Fruit fly (Drosophila melanogaster): ENCODE measurements around the gene CG9915.

The CG9915 gene

dm6 chrX:16335107-16335642 is 22.2 kb upstream of the CG9915 start (continued):
- TF ChIP-seq CG15336 (GFP tag; IDR thresholded peaks at IDR 0.05) (peak; percentile 86), CG34406 (GFP tag; optimal IDR thresholded peaks at IDR 0.05) (peak; percentile 71), net (GFP tag; optimal IDR thresholded peaks at IDR 0.05) (peak; percentile 84), lz (GFP tag; optimal IDR thresholded peaks at IDR 0.05) (peak; percentile 77), CG32006 (GFP tag; optimal IDR thresholded peaks at IDR 0.05) (peak; percentile 81), Eip78C (GFP tag) (peak; percentile 91), CG3919 (GFP tag; optimal IDR thresholded peaks at IDR 0.05) (peak; percentile 84), fkh (GFP tag; optimal IDR thresholded peaks at IDR 0.05) (peak; percentile 59), ss (GFP tag; optimal IDR thresholded peaks at IDR 0.05) (peak; percentile 25 to 62), CG8319 (GFP tag; optimal IDR thresholded peaks at IDR 0.05) (peak; percentile 62), esn (GFP tag; optimal IDR thresholded peaks at IDR 0.05) (peak; percentile 80), dsx (GFP tag; optimal IDR thresholded peaks at IDR 0.05; ENCODE audit: poor library complexity, severe bottlenecking) (peak; percentile 62), Sox14 (GFP tag; optimal IDR thresholded peaks at IDR 0.05) (peak; percentile 79), Sox102F (GFP tag; optimal IDR thresholded peaks at IDR 0.05) (peak; percentile 80), Gug (GFP tag; IDR thresholded peaks at IDR 0.05) (peak; percentile 78), svp (GFP tag) (peak; percentile 86), CG10631 (GFP tag; optimal IDR thresholded peaks at IDR 0.05) (peak; percentile 70), Smox (GFP tag; optimal IDR thresholded peaks at IDR 0.05) (peak; percentile 73), Eip93F (GFP tag; optimal IDR thresholded peaks at IDR 0.05) (peak; percentile 20), Ets21C (GFP tag; optimal IDR thresholded peaks at IDR 0.05) (peak; percentile 70), pdm3 (GFP tag; optimal IDR thresholded peaks at IDR 0.05) (peak; percentile 84), CG16779 (tag; optimal IDR thresholded peaks at IDR 0.05) (peak; percentile 51), CG1621 (tag; optimal IDR thresholded peaks at IDR 0.05) (no peak)

- TF ChIP-seq svp (GFP tag) (peak; percentile 51), spab (GFP tag; optimal IDR thresholded peaks at IDR 0.05) (no peak)
Observed at dm6 chrX:16334251-16334860, 21.4 kb upstream of the CG9915 start.

dm6 chrX:16333434-16334141 is 20.6 kb upstream of the CG9915 start, which contains the start of the genes CG9921 and Dsp1:
TSS of gene CG9921 (minus strand) at chrX:16333600.
TSS of gene Dsp1 (plus strand) at chrX:16333612.
- TF ChIP-seq Sox102F (GFP tag; optimal IDR thresholded peaks at IDR 0.05) (peak; percentile 17), Blimp-1 (GFP tag; optimal IDR thresholded peaks at IDR 0.05) (no peak), CG32006 (GFP tag; optimal IDR thresholded peaks at IDR 0.05) (peak; percentile 10), ss (GFP tag; optimal IDR thresholded peaks at IDR 0.05) (no peak), Ets96B (tag; optimal IDR thresholded peaks at IDR 0.05) (no peak), CG6854 (GFP tag; optimal IDR thresholded peaks at IDR 0.05) (peak; percentile 13), Lpt (GFP tag; optimal IDR thresholded peaks at IDR 0.05) (no peak), CG10669 (GFP tag; optimal IDR thresholded peaks at IDR 0.05) (no peak), achi (GFP tag; optimal IDR thresholded peaks at IDR 0.05) (peak; percentile 1), vri (GFP tag; optimal IDR thresholded peaks at IDR 0.05) (peak; percentile 30), CG8119 (GFP tag; IDR thresholded peaks at IDR 0.05) (no peak), dsx (GFP tag; optimal IDR thresholded peaks at IDR 0.05; ENCODE audit: poor library complexity, severe bottlenecking) (peak; percentile 40), CG6808 (GFP tag; optimal IDR thresholded peaks at IDR 0.05) (no peak), CG6163 (GFP tag; IDR thresholded peaks at IDR 0.05) (peak; percentile 51; the same call in 2 of the 3 replicates), eg (GFP tag; IDR thresholded peaks at IDR 0.05) (peak; percentile 47; the same call in 2 of the 3 replicates), CG8632 (GFP tag; optimal IDR thresholded peaks at IDR 0.05) (no peak), Eip93F (GFP tag; optimal IDR thresholded peaks at IDR 0.05) (peak; percentile 10), CG3919 (GFP tag; optimal IDR thresholded peaks at IDR 0.05) (peak; percentile 2), Eip78C (GFP tag) (peak; percentile 53), Hr38 (GFP tag; optimal IDR thresholded peaks at IDR 0.05) (no peak), spab (GFP tag; optimal IDR thresholded peaks at IDR 0.05) (no peak), CG7368 (GFP tag; optimal IDR thresholded peaks at IDR 0.05) (no peak), salr (GFP tag; optimal IDR thresholded peaks at IDR 0.05) (no peak)

All from whole organism, prepupa.